Comparison of ENCODE assay signal across 5 worm cellular contexts in genomic region chrII:8822711-8823110, ce11.
A peak's percentile ranks its signal among the peaks of the same experiment; 100 is the strongest.
TF ChIP-seq lines count a peak whose summit lies in the region.

No protein-coding gene starts in this region.

TF ChIP-seq in whole organism, L1 larva, 84 proteins besides CTCF, POLR2A, EP300 and RAD21 (continues in another document):
- TF ChIP-seq xbp-1 (tag; optimal IDR thresholded peaks at IDR 0.05; lab: Kevin White, UChicago) (no peak), blmp-1 (tag; optimal IDR thresholded peaks at IDR 0.05; lab: Kevin White, UChicago) (peak; percentile 59), grh-1 (GFP tag; IDR thresholded peaks at IDR 0.05; lab: Robert Waterston, UW) (peak; percentile 61), mdl-1 (tag; optimal IDR thresholded peaks at IDR 0.05; lab: Kevin White, UChicago) (peak in 1 of 2 experiments; percentile 85), efl-1 (optimal IDR thresholded peaks at IDR 0.05; lab: Kevin White, UChicago) (no peak), efl-1 (GFP tag; optimal IDR thresholded peaks at IDR 0.05 in 1 of 2; lab: Kevin White, UChicago) (peak in 1 of 2 experiments; percentile 88), unc-86 (tag; optimal IDR thresholded peaks at IDR 0.05; lab: Kevin White, UChicago) (no peak), nhr-84 (tag; optimal IDR thresholded peaks at IDR 0.05; lab: Kevin White, UChicago) (no peak), C16A3.4 (tag; optimal IDR thresholded peaks at IDR 0.05; lab: Kevin White, UChicago) (peak; percentile 39), nhr-85 (tag; lab: Kevin White, UChicago) (peak; percentile 91), irx-1 (tag; optimal IDR thresholded peaks at IDR 0.05; lab: Kevin White, UChicago) (peak; percentile 23), unc-130 (tag; optimal IDR thresholded peaks at IDR 0.05; lab: Kevin White, UChicago) (peak; percentile 84), lsy-2 (tag; optimal IDR thresholded peaks at IDR 0.05; lab: Kevin White, UChicago) (peak in 1 of 2 experiments; percentile 47), nhr-47 (tag; optimal IDR thresholded peaks at IDR 0.05; lab: Kevin White, UChicago) (peak; percentile 25), lin-35 (GFP tag; optimal IDR thresholded peaks at IDR 0.05; lab: Kevin White, UChicago) (peak in 1 of 2 experiments; percentile 71), elt-3 (tag; optimal IDR thresholded peaks at IDR 0.05; lab: Kevin White, UChicago) (peak in 5 of 6 experiments; percentile 7 to 95 (median 38)), nhr-71 (tag; optimal IDR thresholded peaks at IDR 0.05; lab: Kevin White, UChicago) (peak; percentile 61), tbx-2 (tag; optimal IDR thresholded peaks at IDR 0.05; lab: Kevin White, UChicago) (peak; percentile 52)

TF ChIP-seq in whole organism, L2 larva, 48 proteins besides CTCF, POLR2A, EP300 and RAD21:
- TF ChIP-seq crh-2 (tag; optimal IDR thresholded peaks at IDR 0.05; lab: Kevin White, UChicago) (peak; percentile 9), nhr-25 (tag; optimal IDR thresholded peaks at IDR 0.05; lab: Kevin White, UChicago) (peak; percentile 59), elt-1 (tag; optimal IDR thresholded peaks at IDR 0.05; lab: Kevin White, UChicago) (no peak), nhr-21 (tag; optimal IDR thresholded peaks at IDR 0.05; lab: Kevin White, UChicago) (peak; percentile 92), mdl-1 (tag; optimal IDR thresholded peaks at IDR 0.05; lab: Kevin White, UChicago) (peak in 1 of 2 experiments; percentile 45), blmp-1 (tag; optimal IDR thresholded peaks at IDR 0.05; lab: Kevin White, UChicago; ENCODE audit: insufficient read depth) (peak; percentile 53), sma-9 (GFP tag; optimal IDR thresholded peaks at IDR 0.05; lab: Kevin White, UChicago) (peak; percentile 96), sma-9 (tag; optimal IDR thresholded peaks at IDR 0.05; lab: Kevin White, UChicago) (no peak), nhr-6 (tag; optimal IDR thresholded peaks at IDR 0.05; lab: Kevin White, UChicago) (peak; percentile 45), mab-5 (tag; optimal IDR thresholded peaks at IDR 0.05; lab: Kevin White, UChicago) (no peak), sem-4 (tag; optimal IDR thresholded peaks at IDR 0.05; lab: Kevin White, UChicago) (no peak), alr-1 (tag; optimal IDR thresholded peaks at IDR 0.05; lab: Kevin White, UChicago) (no peak), lsy-2 (tag; optimal IDR thresholded peaks at IDR 0.05; lab: Kevin White, UChicago) (peak in 1 of 2 experiments; percentile 10), skn-1 (tag; optimal IDR thresholded peaks at IDR 0.05; lab: Kevin White, UChicago) (no peak), sma-3 (GFP tag; optimal IDR thresholded peaks at IDR 0.05; lab: Kevin White, UChicago) (peak; percentile 69), elt-3 (tag; optimal IDR thresholded peaks at IDR 0.05; lab: Kevin White, UChicago) (no peak)

TF ChIP-seq in whole organism, L3 larva, 47 proteins besides CTCF, POLR2A, EP300 and RAD21:
- no peak for TF ChIP-seq ztf-4 (tag; optimal IDR thresholded peaks at IDR 0.05; lab: Kevin White, UChicago)
- peak; percentile 38 for TF ChIP-seq jun-1 (tag; optimal IDR thresholded peaks at IDR 0.05; lab: Kevin White, UChicago)
- TF ChIP-seq pqm-1 (tag; optimal IDR thresholded peaks at IDR 0.05; lab: Kevin White, UChicago), result peak; percentile 13
- TF ChIP-seq ceh-16 (tag; optimal IDR thresholded peaks at IDR 0.05; lab: Kevin White, UChicago), result no peak
- TF ChIP-seq mdl-1 (tag; optimal IDR thresholded peaks at IDR 0.05; lab: Kevin White, UChicago), result peak; percentile 45
- TF ChIP-seq R02D3.7 (tag; optimal IDR thresholded peaks at IDR 0.05; lab: Kevin White, UChicago), result no peak
- peak; percentile 63 for TF ChIP-seq nhr-25 (tag; optimal IDR thresholded peaks at IDR 0.05; lab: Kevin White, UChicago)
- peak; percentile 77 for TF ChIP-seq nhr-23 (tag; optimal IDR thresholded peaks at IDR 0.05; lab: Kevin White, UChicago)
- TF ChIP-seq nhr-43 (tag; optimal IDR thresholded peaks at IDR 0.05; lab: Kevin White, UChicago; ENCODE audit: poor library complexity, severe bottlenecking), result peak; percentile 99
- no peak for TF ChIP-seq ZK546.5 (tag; optimal IDR thresholded peaks at IDR 0.05; lab: Kevin White, UChicago)
- TF ChIP-seq ztf-11 (tag; optimal IDR thresholded peaks at IDR 0.05; lab: Kevin White, UChicago), result no peak
- no peak for TF ChIP-seq nhr-237 (tag; optimal IDR thresholded peaks at IDR 0.05; lab: Kevin White, UChicago)
- no peak for TF ChIP-seq nhr-11 (tag; optimal IDR thresholded peaks at IDR 0.05; lab: Kevin White, UChicago)

TF ChIP-seq in whole organism, L4 larva, 104 proteins besides CTCF, POLR2A, EP300 and RAD21 (continues in another document):
- no peak for TF ChIP-seq zag-1 (tag; optimal IDR thresholded peaks at IDR 0.05; lab: Kevin White, UChicago)
- no peak for TF ChIP-seq attf-4 (tag; optimal IDR thresholded peaks at IDR 0.05; lab: Kevin White, UChicago)
- no peak for TF ChIP-seq dpl-1 (GFP tag; optimal IDR thresholded peaks at IDR 0.05; lab: Kevin White, UChicago)
- TF ChIP-seq mxl-2 (GFP tag; conservative IDR thresholded peaks at IDR 0.05; lab: Robert Waterston, UW), result no peak
- TF ChIP-seq dmd-9 (GFP tag; IDR thresholded peaks at IDR 0.05; lab: Robert Waterston, UW), result no peak
- TF ChIP-seq dmd-6 (GFP tag; IDR thresholded peaks at IDR 0.05; lab: Robert Waterston, UW), result peak; percentile 73
- TF ChIP-seq nhr-28 (tag; optimal IDR thresholded peaks at IDR 0.05; lab: Kevin White, UChicago), result peak; percentile 76
- TF ChIP-seq tra-1 (GFP tag; IDR thresholded peaks at IDR 0.05; lab: Robert Waterston, UW), result 0 out of 2 replicates have a peak, but pooled peaks have one; percentile 16
- no peak for TF ChIP-seq lin-39 (tag; optimal IDR thresholded peaks at IDR 0.05; lab: Kevin White, UChicago)
- TF ChIP-seq dmd-8 (GFP tag; IDR thresholded peaks at IDR 0.05; lab: Robert Waterston, UW), result no peak
- peak; percentile 56 for TF ChIP-seq hlh-11 (tag; optimal IDR thresholded peaks at IDR 0.05; lab: Kevin White, UChicago)
- TF ChIP-seq nhr-10 (tag; optimal IDR thresholded peaks at IDR 0.05; lab: Kevin White, UChicago), result peak; percentile 2
- no peak for TF ChIP-seq unc-39 (tag; optimal IDR thresholded peaks at IDR 0.05; lab: Kevin White, UChicago)
- TF ChIP-seq egl-27 (tag; optimal IDR thresholded peaks at IDR 0.05; lab: Kevin White, UChicago), result no peak
- TF ChIP-seq Y5F2A.4 (GFP tag; optimal IDR thresholded peaks at IDR 0.05; lab: Kevin White, UChicago), result no peak
- 0 out of 2 replicates have a peak, but pooled peaks have one; percentile 26 for TF ChIP-seq saeg-2 (GFP tag; IDR thresholded peaks at IDR 0.05; lab: Robert Waterston, UW)
- no peak for TF ChIP-seq lin-38 (GFP tag; IDR thresholded peaks at IDR 0.05; lab: Robert Waterston, UW)
- no peak for TF ChIP-seq spr-1 (tag; optimal IDR thresholded peaks at IDR 0.05; lab: Kevin White, UChicago)
- TF ChIP-seq hlh-30 (tag; optimal IDR thresholded peaks at IDR 0.05; lab: Kevin White, UChicago; ENCODE audit: insufficient read depth), result peak; percentile 57
- TF ChIP-seq mdl-1 (tag; optimal IDR thresholded peaks at IDR 0.05; lab: Kevin White, UChicago), result peak in 1 of 2 experiments; percentile 64
- TF ChIP-seq T26A8.4 (GFP tag; IDR thresholded peaks at IDR 0.05; lab: Robert Waterston, UW), result no peak
- TF ChIP-seq lsy-2 (tag; optimal IDR thresholded peaks at IDR 0.05; lab: Kevin White, UChicago), result peak in 1 of 2 experiments; percentile 0
- peak; percentile 34 for TF ChIP-seq gei-8 (GFP tag; optimal IDR thresholded peaks at IDR 0.05; lab: Kevin White, UChicago)
- TF ChIP-seq rbr-2 (tag; optimal IDR thresholded peaks at IDR 0.05; lab: Kevin White, UChicago), result no peak
- TF ChIP-seq F37D6.2 (tag; optimal IDR thresholded peaks at IDR 0.05; lab: Kevin White, UChicago), result no peak
- no peak for TF ChIP-seq mep-1 (tag; optimal IDR thresholded peaks at IDR 0.05; lab: Kevin White, UChicago)

TF ChIP-seq in whole organism, young adult, 124 proteins besides CTCF, POLR2A, EP300 and RAD21:
- peak; percentile 19 for TF ChIP-seq somi-1 (GFP tag; optimal IDR thresholded peaks at IDR 0.05; lab: Kevin White, UChicago)
- TF ChIP-seq lin-40 (tag; optimal IDR thresholded peaks at IDR 0.05; lab: Kevin White, UChicago), result peak; percentile 1
- TF ChIP-seq tbx-9 (tag; optimal IDR thresholded peaks at IDR 0.05; lab: Kevin White, UChicago; ENCODE audit: borderline replicate concordance), result no peak
- no peak for TF ChIP-seq madf-3 (GFP tag; IDR thresholded peaks at IDR 0.05; lab: Robert Waterston, UW)
